Worm (Caenorhabditis elegans) whole organism, L1 larva: Measurements from ENCODE around the gene F56C4.4.
"Not testable (repeated sequence)": the region's sequence is repeated elsewhere in the genome, so short reads cannot be mapped to it uniquely, and the experiment has no call there.

Experiments used
- C04F5.9 ChIP-seq: sonication (generic microtip); optimal IDR thresholded peaks from 2 replicates; lab custom pipeline; 2016; ENCODE audit warnings: missing genetic modification characterization, missing compliant biosample characterization
- C16A3.4 ChIP-seq: fragments of 150-350 bp; optimal IDR thresholded peaks from 2 replicates; lab custom pipeline; 2014; ENCODE audit warnings: missing biosample characterization, missing genetic modification characterization
- C34B4.2 ChIP-seq: sonication (generic microtip); optimal IDR thresholded peaks from 2 replicates; lab custom pipeline; 2017; ENCODE audit warnings: mild to moderate bottlenecking, missing genetic modification characterization, missing compliant biosample characterization
- aha-1 ChIP-seq: fragments of 150-350 bp; optimal IDR thresholded peaks from 2 replicates; lab custom pipeline; 2014; ENCODE audit warnings: missing biosample characterization, missing genetic modification characterization
- alr-1 ChIP-seq: fragments of 200-800 bp; sonication (Bioruptor generic); optimal IDR thresholded peaks from 2 replicates; lab custom pipeline; 2018; ENCODE audit warnings: borderline replicate concordance, mild to moderate bottlenecking, missing genetic modification characterization, missing compliant biosample characterization
- aly-2 ChIP-seq: fragments of 150-350 bp; optimal IDR thresholded peaks from 2 replicates; lab custom pipeline; 2014; ENCODE audit warnings: missing biosample characterization, missing genetic modification characterization
- ama-1 ChIP-seq: fragments of 150-350 bp; optimal IDR thresholded peaks from 2 replicates; lab custom pipeline; 2014
- ceh-63 ChIP-seq: fragments of 200-800 bp; sonication (Bioruptor generic); optimal IDR thresholded peaks from 2 replicates; lab custom pipeline; 2018; ENCODE audit warnings: mild to moderate bottlenecking, missing genetic modification characterization, missing compliant biosample characterization
- ceh-82 ChIP-seq, 3 experiments: fragments of 150-350 bp in 1 of 3; sonication (generic microtip) in 2 of 3; optimal IDR thresholded peaks; 2 replicates each; lab custom pipeline; 2014 to 2017; ENCODE audit warnings: missing biosample characterization in 3 of 3, missing genetic modification characterization in 3 of 3
- dpl-1 ChIP-seq, 3 experiments: fragments of 150-350 bp in 2 of 3; sonication (generic microtip) in 1 of 3; optimal IDR thresholded peaks; 2 replicates each; lab custom pipeline; 2014 to 2017; ENCODE audit warnings: missing biosample characterization in 3 of 3, missing genetic modification characterization in 3 of 3, missing genetic modification reagents in 3 of 3
- dsc-1 ChIP-seq: sonication (generic microtip); optimal IDR thresholded peaks from 2 replicates; lab custom pipeline; 2016; ENCODE audit warnings: mild to moderate bottlenecking, missing genetic modification characterization, missing compliant biosample characterization
- efl-1 ChIP-seq, 4 experiments: fragments of 150-350 bp; optimal IDR thresholded peaks in 3 of 4; peaks in 1 of 4; 1 replicate in 1 of 4; 2 replicates in 3 of 4; lab custom pipeline; 2014; ENCODE audit warnings: missing biosample characterization in 2 of 4, missing genetic modification characterization in 2 of 4, missing genetic modification reagents in 2 of 4
- egl-27 ChIP-seq, 2 experiments: fragments of 150-350 bp in 1 of 2; sonication (generic microtip); optimal IDR thresholded peaks; 3 replicates each; lab custom pipeline; 2017 to 2018; ENCODE audit warnings: missing biosample characterization in 2 of 2, missing genetic modification characterization in 2 of 2, missing genetic modification reagents in 2 of 2
- elt-2 ChIP-seq: sonication (generic microtip); optimal IDR thresholded peaks from 2 replicates; lab custom pipeline; 2016; ENCODE audit warnings: missing genetic modification characterization, mild to moderate bottlenecking, inconsistent platforms, missing compliant biosample characterization, missing genetic modification reagents
- ets-5 ChIP-seq: fragments of 200-800 bp; sonication (Bioruptor generic); IDR thresholded peaks from 2 replicates; pipeline ENCODE4 v1.3.6; 2022; ENCODE audit warnings: missing genetic modification characterization, missing compliant biosample characterization
- fkh-4 ChIP-seq: sonication (generic microtip); optimal IDR thresholded peaks from 2 replicates; lab custom pipeline; 2016; ENCODE audit warnings: missing compliant biosample characterization, missing genetic modification characterization, borderline replicate concordance
- hlh-4 ChIP-seq: sonication (generic microtip); optimal IDR thresholded peaks from 2 replicates; lab custom pipeline; 2016; ENCODE audit warnings: mild to moderate bottlenecking, missing genetic modification characterization, missing compliant biosample characterization
- isw-1 ChIP-seq: fragments of 200-800 bp; sonication (Bioruptor generic); IDR thresholded peaks from 2 replicates; pipeline ENCODE4 v1.3.6; 2022; ENCODE audit warnings: missing genetic modification characterization, missing compliant biosample characterization
- lin-14 ChIP-seq: fragments of 200-800 bp; sonication (Bioruptor generic); optimal IDR thresholded peaks from 2 replicates; lab custom pipeline; 2018; ENCODE audit warnings: mild to moderate bottlenecking, missing genetic modification characterization, moderate library complexity, missing compliant biosample characterization
- lin-15B ChIP-seq: fragments of 150-350 bp; sonication (generic microtip); optimal IDR thresholded peaks from 3 replicates; lab custom pipeline; 2014; ENCODE audit warnings: missing biosample characterization, missing genetic modification characterization
- lir-3 ChIP-seq: sonication (generic microtip); optimal IDR thresholded peaks from 2 replicates; lab custom pipeline; 2016; ENCODE audit warnings: mild to moderate bottlenecking, missing genetic modification characterization, moderate library complexity, missing compliant biosample characterization; ENCODE audit not compliant: poor library complexity
- lsy-2 ChIP-seq, 2 experiments: fragments of 150-350 bp; optimal IDR thresholded peaks; 2 replicates each; lab custom pipeline; 2014; ENCODE audit warnings: missing biosample characterization in 2 of 2, missing genetic modification characterization in 2 of 2
- mab-9 ChIP-seq: fragments of 200-800 bp; sonication (Bioruptor generic); IDR thresholded peaks from 2 replicates; pipeline ENCODE4 v1.3.6; 2022; ENCODE audit warnings: missing genetic modification reagents, missing genetic modification characterization, missing compliant biosample characterization
- nhr-19 ChIP-seq: fragments of 200-800 bp; sonication (Bioruptor generic); conservative IDR thresholded peaks from 2 replicates; pipeline ENCODE4 v1.3.6; 2022; ENCODE audit warnings: missing genetic modification characterization, missing compliant biosample characterization
- nhr-20 ChIP-seq: sonication (generic microtip); optimal IDR thresholded peaks from 2 replicates; lab custom pipeline; 2016; ENCODE audit warnings: mild to moderate bottlenecking, missing genetic modification characterization, missing compliant biosample characterization
- nhr-28 ChIP-seq: fragments of 150-350 bp; optimal IDR thresholded peaks from 2 replicates; lab custom pipeline; 2014; ENCODE audit warnings: missing biosample characterization, missing genetic modification characterization
- pax-3 ChIP-seq: fragments of 200-800 bp; sonication (Bioruptor generic); optimal IDR thresholded peaks from 2 replicates; lab custom pipeline; 2018; ENCODE audit warnings: mild to moderate bottlenecking, missing genetic modification characterization, moderate library complexity, missing compliant biosample characterization
- pqm-1 ChIP-seq: sonication (generic microtip); optimal IDR thresholded peaks from 3 replicates; lab custom pipeline; 2017; ENCODE audit warnings: missing biosample characterization, missing genetic modification characterization
- sox-4 ChIP-seq: sonication (generic microtip); optimal IDR thresholded peaks from 2 replicates; lab custom pipeline; 2016; ENCODE audit warnings: missing genetic modification characterization, missing compliant biosample characterization
- swsn-7 ChIP-seq: sonication (generic microtip); optimal IDR thresholded peaks from 2 replicates; lab custom pipeline; 2016; ENCODE audit warnings: missing genetic modification characterization, missing compliant biosample characterization
- unc-130 ChIP-seq: fragments of 150-350 bp; optimal IDR thresholded peaks from 2 replicates; lab custom pipeline; 2017; ENCODE audit warnings: missing biosample characterization, missing genetic modification characterization, inconsistent platforms
- unc-30 ChIP-seq: sonication (generic microtip); optimal IDR thresholded peaks from 2 replicates; lab custom pipeline; 2017; ENCODE audit warnings: missing biosample characterization, missing genetic modification characterization
- unc-98 ChIP-seq: fragments of 200-800 bp; sonication (Bioruptor generic); IDR thresholded peaks from 2 replicates; pipeline ENCODE4 v1.3.6; 2022; ENCODE audit warnings: missing genetic modification characterization, missing compliant biosample characterization
- ztf-11 ChIP-seq, 2 experiments: sonication (generic microtip); optimal IDR thresholded peaks; 2 replicates each; lab custom pipeline; 2016 to 2017; ENCODE audit warnings: missing genetic modification characterization in 2 of 2, missing biosample characterization in 1 of 2, missing compliant biosample characterization in 1 of 2

Gene F56C4.4

ce11 chrIV:10661760-10662159 lies 30.7 kb upstream of the F56C4.4 start, which contains the start of gene fmo-1:
fmo-1 (plus strand) TSS chrIV:10661857.
- TF ChIP-seq isw-1 (no peak), elt-2 (tag; lab: Kevin White, UChicago) (peak; percentile 23), ceh-82 (tag; optimal IDR thresholded peaks at IDR 0.05; lab: Kevin White, UChicago) (no peak)

ce11 chrIV:10661072-10661471 lies 30.0 kb upstream of the F56C4.4 start:
- TF ChIP-seq pax-3 (tag; lab: Kevin White, UChicago) (no peak), nhr-20 (tag; lab: Kevin White, UChicago) (no peak), ama-1 (lab: Kevin White, UChicago) (no peak), C04F5.9 (tag; lab: Kevin White, UChicago) (no peak), C34B4.2 (tag; lab: Kevin White, UChicago) (no peak), unc-98 (GFP tag; lab: Robert Waterston, UW) (no peak), lir-3 (tag; lab: Kevin White, UChicago) (no peak), egl-27 (tag; optimal IDR thresholded peaks at IDR 0.05; lab: Kevin White, UChicago) (no peak), aha-1 (no peak), pqm-1 (tag; lab: Kevin White, UChicago) (no peak), lin-15B (tag; lab: Kevin White, UChicago) (no peak), dpl-1 (GFP tag; optimal IDR thresholded peaks at IDR 0.05; lab: Kevin White, UChicago) (no peak), mab-9 (GFP tag; lab: Robert Waterston, UW) (no peak), fkh-4 (tag; lab: Kevin White, UChicago) (no peak), sox-4 (no peak)

- no peak for TF ChIP-seq dsc-1 (tag; lab: Kevin White, UChicago)
- peak; percentile 45 for TF ChIP-seq elt-2 (tag; lab: Kevin White, UChicago)
Observed at ce11 chrIV:10656770-10657323, 25.8 kb upstream of the F56C4.4 start, which contains the start of gene K08C7.1. K08C7.1 (plus strand) TSS chrIV:10656812.

- TF ChIP-seq unc-130 (tag; lab: Kevin White, UChicago); pax-3 (tag; lab: Kevin White, UChicago); nhr-19 (GFP tag; lab: Robert Waterston, UW): not testable (repeated sequence)
Observed at ce11 chrIV:10654047-10654446, 23.0 kb upstream of the F56C4.4 start, which contains the start of gene glb-19. glb-19 (minus strand) TSS chrIV:10654147.

- TF ChIP-seq lsy-2 (tag; optimal IDR thresholded peaks at IDR 0.05; lab: Kevin White, UChicago) (no peak), alr-1 (no peak), C16A3.4 (tag; lab: Kevin White, UChicago) (no peak), aly-2 (tag; lab: Kevin White, UChicago) (no peak), unc-30 (tag; lab: Kevin White, UChicago) (no peak), lin-14 (GFP tag; lab: Kevin White, UChicago) (no peak), nhr-28 (tag; lab: Kevin White, UChicago) (no peak), ztf-11 (tag; optimal IDR thresholded peaks at IDR 0.05; lab: Kevin White, UChicago) (no peak), hlh-4 (tag; lab: Kevin White, UChicago) (no peak), swsn-7 (tag; lab: Kevin White, UChicago) (no peak), ets-5 (no peak), efl-1 (optimal IDR thresholded peaks at IDR 0.05; lab: Kevin White, UChicago) (no peak), efl-1 (GFP tag; optimal IDR thresholded peaks at IDR 0.05 in 1 of 2; lab: Kevin White, UChicago) (no peak), ceh-63 (GFP tag; lab: Kevin White, UChicago) (no peak)
- TF ChIP-seq, all 84 proteins: peak for 0
Observed at ce11 chrIV:10638977-10639376, 7.9 kb upstream of the F56C4.4 start, which contains the start of gene F56C4.2. F56C4.2 (plus strand) TSS chrIV:10639277.
